Worm (Caenorhabditis elegans): ENCODE results near the gene dyn-1.
A peak's percentile ranks its signal among the peaks of the same experiment; 100 is the strongest.

- TF ChIP-seq ama-1 (optimal IDR thresholded peaks at IDR 0.05) (no peak), snpc-4 (tag; optimal IDR thresholded peaks at IDR 0.05) (no peak), nhr-11 (tag; optimal IDR thresholded peaks at IDR 0.05) (no peak), elt-1 (tag; optimal IDR thresholded peaks at IDR 0.05) (no peak), lin-39 (tag; optimal IDR thresholded peaks at IDR 0.05) (no peak), ceh-82 (tag; optimal IDR thresholded peaks at IDR 0.05) (no peak), nhr-25 (tag; optimal IDR thresholded peaks at IDR 0.05) (no peak), nhr-237 (tag; optimal IDR thresholded peaks at IDR 0.05) (no peak), elt-3 (tag; optimal IDR thresholded peaks at IDR 0.05) (no peak), nhr-23 (tag; optimal IDR thresholded peaks at IDR 0.05) (no peak), aly-2 (tag; optimal IDR thresholded peaks at IDR 0.05) (no peak), ceh-16 (tag; optimal IDR thresholded peaks at IDR 0.05) (no peak), lin-13 (GFP tag; optimal IDR thresholded peaks at IDR 0.05) (no peak), lsy-2 (tag; optimal IDR thresholded peaks at IDR 0.05) (peak in 1 of 2 experiments; percentile 32)
These were observed 48.5 kb downstream of the dyn-1 start for ce11 chrX:15617168-15617567.

Data from whole organism, L2 larva.